Worm (Caenorhabditis elegans) whole organism, L2 larva: ENCODE measurements around the gene C25E10.5.

Experiments used
- C34F6.9 ChIP-seq: fragments of 150-350 bp; optimal IDR thresholded peaks from 2 replicates; lab custom pipeline; 2014; ENCODE audit warnings: missing biosample characterization, missing genetic modification characterization
- F13H6.1 ChIP-seq: sonication (generic microtip); optimal IDR thresholded peaks from 2 replicates; lab custom pipeline; 2016; ENCODE audit warnings: missing genetic modification characterization, missing compliant biosample characterization
- ZK546.5 ChIP-seq: sonication (generic microtip); optimal IDR thresholded peaks from 2 replicates; lab custom pipeline; 2017; ENCODE audit warnings: missing biosample characterization, missing genetic modification characterization
- alr-1 ChIP-seq: fragments of 150-350 bp; optimal IDR thresholded peaks from 2 replicates; lab custom pipeline; 2014; ENCODE audit warnings: missing biosample characterization, missing genetic modification characterization
- aly-2 ChIP-seq: fragments of 150-350 bp; optimal IDR thresholded peaks from 2 replicates; lab custom pipeline; 2014; ENCODE audit warnings: missing biosample characterization, missing genetic modification characterization
- ama-1 ChIP-seq: fragments of 150-350 bp; optimal IDR thresholded peaks from 2 replicates; lab custom pipeline; 2018; ENCODE audit warnings: inconsistent platforms
- blmp-1 ChIP-seq: sonication (generic microtip); optimal IDR thresholded peaks from 2 replicates; lab custom pipeline; 2017; ENCODE audit warnings: missing genetic modification characterization, mild to moderate bottlenecking, missing compliant biosample characterization, antibody characterized with exemption, moderate library complexity; ENCODE audit not compliant: insufficient read depth
- ceh-16 ChIP-seq: fragments of 150-350 bp; optimal IDR thresholded peaks from 2 replicates; lab custom pipeline; 2014; ENCODE audit warnings: missing biosample characterization, missing genetic modification characterization
- ceh-82 ChIP-seq: fragments of 150-350 bp; optimal IDR thresholded peaks from 2 replicates; lab custom pipeline; 2014; ENCODE audit warnings: missing biosample characterization, missing genetic modification characterization
- crh-2 ChIP-seq: sonication (generic microtip); optimal IDR thresholded peaks from 2 replicates; lab custom pipeline; 2017; ENCODE audit warnings: missing biosample characterization, missing genetic modification characterization
- dmd-4 ChIP-seq: sonication (generic microtip); optimal IDR thresholded peaks from 2 replicates; lab custom pipeline; 2017; ENCODE audit warnings: missing biosample characterization, missing genetic modification characterization
- egl-27 ChIP-seq: sonication (generic microtip); optimal IDR thresholded peaks from 3 replicates; lab custom pipeline; 2017; ENCODE audit warnings: missing biosample characterization, missing genetic modification reagents, missing genetic modification characterization
- elt-1 ChIP-seq: fragments of 150-350 bp; optimal IDR thresholded peaks from 2 replicates; lab custom pipeline; 2014; ENCODE audit warnings: missing biosample characterization, missing genetic modification characterization
- elt-3 ChIP-seq: sonication (generic microtip); optimal IDR thresholded peaks from 2 replicates; lab custom pipeline; 2017; ENCODE audit warnings: missing biosample characterization, missing genetic modification characterization
- fos-1 ChIP-seq: fragments of 150-350 bp; optimal IDR thresholded peaks from 2 replicates; lab custom pipeline; 2014; ENCODE audit warnings: missing biosample characterization, missing genetic modification characterization
- gmeb-1 ChIP-seq: fragments of 150-350 bp; optimal IDR thresholded peaks from 2 replicates; lab custom pipeline; 2014; ENCODE audit warnings: missing biosample characterization, missing genetic modification characterization
- lin-11 ChIP-seq: fragments of 150-350 bp; sonication (generic microtip); optimal IDR thresholded peaks from 2 replicates; lab custom pipeline; 2014; ENCODE audit warnings: missing biosample characterization, missing genetic modification characterization, inconsistent platforms, mixed read lengths
- lin-39 ChIP-seq: fragments of 150-350 bp; optimal IDR thresholded peaks from 2 replicates; lab custom pipeline; 2014; ENCODE audit warnings: missing biosample characterization, missing genetic modification reagents, missing genetic modification characterization
- mbf-1 ChIP-seq: sonication (generic microtip); optimal IDR thresholded peaks from 2 replicates; lab custom pipeline; 2017; ENCODE audit warnings: missing biosample characterization, missing genetic modification characterization
- nhr-10 ChIP-seq: sonication (generic microtip); optimal IDR thresholded peaks from 2 replicates; lab custom pipeline; 2017; ENCODE audit warnings: missing biosample characterization, missing genetic modification characterization
- nhr-11 ChIP-seq: fragments of 150-350 bp; optimal IDR thresholded peaks from 2 replicates; lab custom pipeline; 2014; ENCODE audit warnings: missing biosample characterization, missing genetic modification characterization
- nhr-12 ChIP-seq: fragments of 150-350 bp; optimal IDR thresholded peaks from 2 replicates; lab custom pipeline; 2014; ENCODE audit warnings: missing biosample characterization, missing genetic modification characterization
- nhr-129 ChIP-seq: fragments of 150-350 bp; optimal IDR thresholded peaks from 2 replicates; lab custom pipeline; 2014; ENCODE audit warnings: missing biosample characterization, missing genetic modification characterization
- nhr-21 ChIP-seq: fragments of 150-350 bp; optimal IDR thresholded peaks from 2 replicates; lab custom pipeline; 2014; ENCODE audit warnings: missing biosample characterization, missing genetic modification characterization
- nhr-23 ChIP-seq: fragments of 150-350 bp; optimal IDR thresholded peaks from 2 replicates; lab custom pipeline; 2014; ENCODE audit warnings: missing biosample characterization, missing genetic modification reagents, missing genetic modification characterization
- nhr-25 ChIP-seq: fragments of 150-350 bp; sonication (generic microtip); optimal IDR thresholded peaks from 3 replicates; lab custom pipeline; 2014; ENCODE audit warnings: missing biosample characterization, missing genetic modification characterization
- nhr-6 ChIP-seq: fragments of 150-350 bp; optimal IDR thresholded peaks from 2 replicates; lab custom pipeline; 2014; ENCODE audit warnings: missing biosample characterization, missing genetic modification characterization
- peb-1 ChIP-seq: fragments of 150-350 bp; optimal IDR thresholded peaks from 2 replicates; lab custom pipeline; 2014; ENCODE audit warnings: missing biosample characterization, missing genetic modification characterization
- skn-1 ChIP-seq: sonication (generic microtip); optimal IDR thresholded peaks from 2 replicates; lab custom pipeline; 2017; ENCODE audit warnings: missing biosample characterization, missing genetic modification characterization
- sma-3 ChIP-seq: sonication (generic microtip); optimal IDR thresholded peaks from 2 replicates; lab custom pipeline; 2016; ENCODE audit warnings: missing genetic modification reagents, missing genetic modification characterization, missing compliant biosample characterization
- sma-9 ChIP-seq, 2 experiments: fragments of 150-350 bp in 1 of 2; sonication (generic microtip) in 1 of 2; optimal IDR thresholded peaks; 2 replicates each; lab custom pipeline; 2014 to 2016; ENCODE audit warnings: missing genetic modification characterization in 2 of 2, mild to moderate bottlenecking in 1 of 2, missing biosample characterization in 1 of 2, missing compliant biosample characterization in 1 of 2, missing genetic modification reagents in 1 of 2, moderate library complexity in 1 of 2
- snpc-4 ChIP-seq: fragments of 150-350 bp; optimal IDR thresholded peaks from 2 replicates; lab custom pipeline; 2014; ENCODE audit warnings: missing biosample characterization, missing genetic modification characterization
- unc-39 ChIP-seq: fragments of 150-350 bp; optimal IDR thresholded peaks from 2 replicates; lab custom pipeline; 2014; ENCODE audit warnings: missing biosample characterization, missing genetic modification characterization
- unc-55 ChIP-seq: fragments of 150-350 bp; sonication (generic microtip); optimal IDR thresholded peaks from 3 replicates; lab custom pipeline; 2014; ENCODE audit warnings: missing biosample characterization, missing genetic modification reagents, missing genetic modification characterization
- unc-62 ChIP-seq: fragments of 150-350 bp; optimal IDR thresholded peaks from 2 replicates; lab custom pipeline; 2014; ENCODE audit warnings: missing biosample characterization, missing genetic modification reagents, missing genetic modification characterization
- zag-1 ChIP-seq: fragments of 150-350 bp; optimal IDR thresholded peaks from 2 replicates; lab custom pipeline; 2014; ENCODE audit warnings: missing biosample characterization, missing genetic modification characterization

The C25E10.5 gene

ce11 chrV:9053235-9053634 is 22.9 kb downstream of the C25E10.5 start:
- TF ChIP-seq lin-11 (tag; lab: Kevin White, UChicago) (no peak), skn-1 (no peak), ceh-16 (tag; lab: Kevin White, UChicago) (no peak), egl-27 (no peak), sma-9 (GFP tag; optimal IDR thresholded peaks at IDR 0.05; lab: Kevin White, UChicago) (no peak), sma-9 (tag; optimal IDR thresholded peaks at IDR 0.05; lab: Kevin White, UChicago) (no peak), elt-3 (tag; lab: Kevin White, UChicago) (no peak), C34F6.9 (tag; lab: Kevin White, UChicago) (no peak), nhr-21 (no peak)

ce11 chrV:9053969-9054368 is 23.6 kb downstream of the C25E10.5 start, which contains the start of gene C25E10.8:
Gene C25E10.8 (minus strand): TSS chrV:9054069.
- TF ChIP-seq blmp-1 (no peak), gmeb-1 (tag; lab: Kevin White, UChicago) (no peak), ama-1 (no peak), nhr-11 (tag; lab: Kevin White, UChicago) (no peak), snpc-4 (tag; lab: Kevin White, UChicago) (no peak), unc-55 (GFP tag; lab: Kevin White, UChicago) (no peak), aly-2 (tag; lab: Kevin White, UChicago) (no peak), C34F6.9 (tag; lab: Kevin White, UChicago) (no peak), nhr-25 (tag; lab: Kevin White, UChicago) (no peak), elt-1 (no peak), nhr-10 (tag; lab: Kevin White, UChicago) (no peak), ZK546.5 (tag; lab: Kevin White, UChicago) (no peak), lin-39 (tag; lab: Kevin White, UChicago) (no peak), dmd-4 (tag; lab: Kevin White, UChicago) (no peak)

ce11 chrV:9054771-9055170 is 24.4 kb downstream of the C25E10.5 start, which contains the start of gene swm-1:
Gene swm-1 (minus strand): TSS chrV:9054871.
- TF ChIP-seq dmd-4 (tag; lab: Kevin White, UChicago) (no peak), nhr-129 (tag; lab: Kevin White, UChicago) (no peak), sma-9 (GFP tag; optimal IDR thresholded peaks at IDR 0.05; lab: Kevin White, UChicago) (no peak), sma-9 (tag; optimal IDR thresholded peaks at IDR 0.05; lab: Kevin White, UChicago) (no peak), nhr-21 (no peak), nhr-6 (tag; lab: Kevin White, UChicago) (no peak), mbf-1 (tag; lab: Kevin White, UChicago) (no peak), alr-1 (tag; lab: Kevin White, UChicago) (no peak), unc-39 (tag; lab: Kevin White, UChicago) (no peak), lin-39 (tag; lab: Kevin White, UChicago) (no peak), blmp-1 (no peak)
- TF ChIP-seq, all 48 proteins: peak for 0

- TF ChIP-seq aly-2 (tag; lab: Kevin White, UChicago), result no peak
- TF ChIP-seq lin-11 (tag; lab: Kevin White, UChicago), result no peak
- no peak for TF ChIP-seq gmeb-1 (tag; lab: Kevin White, UChicago)
- TF ChIP-seq unc-62, result no peak
- peak; percentile 11 for TF ChIP-seq nhr-21
These were observed 25.3 kb downstream of the C25E10.5 start for ce11 chrV:9055644-9056043.

- TF ChIP-seq nhr-12 (tag; lab: Kevin White, UChicago), result no peak
- TF ChIP-seq fos-1 (tag; lab: Kevin White, UChicago), result no peak
- no peak for TF ChIP-seq sma-9 (GFP tag; optimal IDR thresholded peaks at IDR 0.05; lab: Kevin White, UChicago)
- TF ChIP-seq sma-9 (tag; optimal IDR thresholded peaks at IDR 0.05; lab: Kevin White, UChicago), result no peak
- TF ChIP-seq snpc-4 (tag; lab: Kevin White, UChicago), result no peak
- TF ChIP-seq nhr-129 (tag; lab: Kevin White, UChicago), result no peak
- no peak for TF ChIP-seq F13H6.1 (tag; lab: Kevin White, UChicago)
- no peak for TF ChIP-seq lin-39 (tag; lab: Kevin White, UChicago)
- no peak for TF ChIP-seq peb-1 (tag; lab: Kevin White, UChicago)
- no peak for TF ChIP-seq lin-11 (tag; lab: Kevin White, UChicago)
- TF ChIP-seq ceh-16 (tag; lab: Kevin White, UChicago), result no peak
- no peak for TF ChIP-seq crh-2 (tag; lab: Kevin White, UChicago)
- TF ChIP-seq zag-1 (tag; lab: Kevin White, UChicago), result no peak
- TF ChIP-seq nhr-23, result no peak
- no peak for TF ChIP-seq skn-1
- TF ChIP-seq unc-55 (GFP tag; lab: Kevin White, UChicago), result no peak
- TF ChIP-seq mbf-1 (tag; lab: Kevin White, UChicago), result no peak
- TF ChIP-seq sma-3, result no peak
- TF ChIP-seq ceh-82 (tag; lab: Kevin White, UChicago), result no peak
- TF ChIP-seq, all 48 proteins: peak for 0
These were observed 25.9 kb downstream of the C25E10.5 start, which contains the start of gene C25E10.10 for ce11 chrV:9056253-9056652. Gene C25E10.10 (minus strand): TSS chrV:9056353.
